Fruit fly (Drosophila melanogaster) whole organism, embryonic: ENCODE data around the gene pcm.
A peak's percentile ranks its signal among the peaks of the same experiment; 100 is the strongest.

Experiments
- ATbp ChIP-seq: fragments of 200-800 bp; sonication (Bioruptor generic); optimal IDR thresholded peaks from 2 replicates; lab custom pipeline; 2017; ENCODE audit warnings: missing biosample characterization, mild to moderate bottlenecking, missing genetic modification characterization, missing genetic modification reagents
- Bdp1 ChIP-seq: fragments of 200-800 bp; sonication (Bioruptor generic); optimal IDR thresholded peaks from 3 replicates; lab custom pipeline; 2016; ENCODE audit warnings: missing biosample characterization, missing genetic modification characterization
- Bgb ChIP-seq: fragments of 200-800 bp; sonication (Bioruptor generic); IDR thresholded peaks from 2 replicates; pipeline ENCODE4 v1.3.6; 2022; ENCODE audit warnings: missing biosample characterization, missing genetic modification characterization; ENCODE audit not compliant: partially characterized antibody
- Bteb2 ChIP-seq: fragments of 200-800 bp; sonication (Bioruptor generic); optimal IDR thresholded peaks from 2 replicates; lab custom pipeline; 2016; ENCODE audit warnings: missing biosample characterization, missing genetic modification characterization
- CG10462 ChIP-seq: fragments of 200-800 bp; sonication (Bioruptor generic); optimal IDR thresholded peaks from 2 replicates; lab custom pipeline; 2016; ENCODE audit warnings: missing biosample characterization, missing genetic modification characterization
- CG11093 ChIP-seq: fragments of 200-800 bp; sonication (Bioruptor generic); IDR thresholded peaks from 3 replicates; pipeline ENCODE4 v1.3.6; 2022; ENCODE audit warnings: missing biosample characterization, missing genetic modification characterization
- CG11247 ChIP-seq: fragments of 200-800 bp; sonication (Bioruptor generic); IDR thresholded peaks from 2 replicates; pipeline ENCODE4 v1.3.6; 2022; ENCODE audit warnings: missing biosample characterization, missing genetic modification characterization
- CG12155 ChIP-seq: fragments of 200-800 bp; sonication (Bioruptor generic); optimal IDR thresholded peaks from 3 replicates; lab custom pipeline; 2016; ENCODE audit warnings: missing biosample characterization, missing genetic modification characterization
- CG13775 ChIP-seq: fragments of 200-800 bp; sonication (Bioruptor generic); optimal IDR thresholded peaks from 3 replicates; lab custom pipeline; 2017; ENCODE audit warnings: missing biosample characterization, mild to moderate bottlenecking, missing genetic modification characterization
- CG17186 ChIP-seq: fragments of 200-800 bp; sonication (Bioruptor generic); optimal IDR thresholded peaks from 3 replicates; lab custom pipeline; 2017; ENCODE audit warnings: missing biosample characterization, missing genetic modification reagents, missing genetic modification characterization
- CG18764 ChIP-seq: fragments of 200-800 bp; sonication (Bioruptor generic); optimal IDR thresholded peaks from 3 replicates; lab custom pipeline; 2016; ENCODE audit warnings: missing biosample characterization, missing genetic modification characterization
- CG2889 ChIP-seq: fragments of 200-800 bp; sonication (Bioruptor generic); IDR thresholded peaks from 3 replicates; pipeline ENCODE4 v1.3.6; 2022; ENCODE audit warnings: missing biosample characterization, missing genetic modification characterization
- CG3065 ChIP-seq: fragments of 200-800 bp; sonication (Bioruptor generic); optimal IDR thresholded peaks from 2 replicates; lab custom pipeline; 2016; ENCODE audit warnings: missing biosample characterization, missing genetic modification characterization
- CG32767 ChIP-seq: fragments of 200-800 bp; sonication (Bioruptor generic); IDR thresholded peaks from 2 replicates; pipeline ENCODE4 v1.3.6; 2022; ENCODE audit warnings: missing biosample characterization, missing genetic modification characterization
- CG33213 ChIP-seq: fragments of 200-800 bp; sonication (Bioruptor generic); optimal IDR thresholded peaks from 3 replicates; lab custom pipeline; 2016; ENCODE audit warnings: missing biosample characterization, missing genetic modification characterization
- CG3407 ChIP-seq: fragments of 200-800 bp; sonication (Bioruptor generic); optimal IDR thresholded peaks from 2 replicates; lab custom pipeline; 2018; ENCODE audit warnings: missing biosample characterization, mild to moderate bottlenecking, missing genetic modification characterization
- CG3995 ChIP-seq: fragments of 200-800 bp; sonication (Bioruptor generic); optimal IDR thresholded peaks from 3 replicates; lab custom pipeline; 2016; ENCODE audit warnings: missing biosample characterization, missing genetic modification characterization
- CG4730 ChIP-seq: fragments of 200-800 bp; sonication (Bioruptor generic); IDR thresholded peaks from 2 replicates; pipeline ENCODE4 v1.3.6; 2022; ENCODE audit warnings: missing biosample characterization, missing genetic modification characterization
- CG7271 ChIP-seq: fragments of 200-800 bp; sonication (Bioruptor generic); optimal IDR thresholded peaks from 2 replicates; lab custom pipeline; 2018; ENCODE audit warnings: missing biosample characterization, mild to moderate bottlenecking, missing genetic modification characterization, moderate library complexity
- CG9797 ChIP-seq: fragments of 200-800 bp; sonication (Bioruptor generic); optimal IDR thresholded peaks from 3 replicates; lab custom pipeline; 2018; ENCODE audit warnings: missing biosample characterization, mild to moderate bottlenecking, missing genetic modification characterization
- Chrac-16 ChIP-seq: fragments of 200-800 bp; sonication (Bioruptor generic); optimal IDR thresholded peaks from 3 replicates; lab custom pipeline; 2016; ENCODE audit warnings: missing biosample characterization, missing genetic modification characterization
- D19A ChIP-seq: fragments of 200-800 bp; optimal IDR thresholded peaks from 3 replicates; lab custom pipeline; 2019; ENCODE audit warnings: missing biosample characterization, mild to moderate bottlenecking, missing genetic modification characterization, moderate library complexity
- HLHmδ ChIP-seq: fragments of 200-800 bp; sonication (Bioruptor generic); optimal IDR thresholded peaks from 2 replicates; lab custom pipeline; 2018; ENCODE audit warnings: missing biosample characterization, mild to moderate bottlenecking, missing genetic modification characterization, moderate library complexity
- Hand ChIP-seq: fragments of 200-800 bp; sonication (Bioruptor generic); optimal IDR thresholded peaks from 2 replicates; lab custom pipeline; 2017; ENCODE audit warnings: mild to moderate bottlenecking, missing biosample characterization, missing genetic modification reagents, missing genetic modification characterization
- Mrtf ChIP-seq: fragments of 200-800 bp; sonication (Bioruptor generic); IDR thresholded peaks from 3 replicates; pipeline ENCODE4 v1.3.6; 2022; ENCODE audit warnings: missing biosample characterization, missing genetic modification characterization
- Myb ChIP-seq: fragments of 200-800 bp; sonication (Bioruptor generic); optimal IDR thresholded peaks from 2 replicates; lab custom pipeline; 2016; ENCODE audit warnings: missing biosample characterization, missing genetic modification characterization
- NFAT ChIP-seq: fragments of 200-800 bp; sonication (Bioruptor generic); IDR thresholded peaks from 2 replicates; pipeline ENCODE4 v1.3.6; 2022; ENCODE audit warnings: missing biosample characterization, missing genetic modification characterization
- Nf-YB ChIP-seq: fragments of 200-800 bp; sonication (Bioruptor generic); optimal IDR thresholded peaks from 3 replicates; lab custom pipeline; 2019; ENCODE audit warnings: missing biosample characterization, mild to moderate bottlenecking, missing genetic modification characterization, moderate library complexity
- Oaz ChIP-seq: fragments of 200-800 bp; sonication (Bioruptor generic); IDR thresholded peaks from 2 replicates; pipeline ENCODE4 v1.3.6; 2022; ENCODE audit warnings: missing biosample characterization, missing genetic modification characterization
- Scr ChIP-seq: fragments of 200-800 bp; sonication (Bioruptor generic); IDR thresholded peaks from 2 replicates; pipeline ENCODE4 v1.3.6; 2022; ENCODE audit warnings: missing biosample characterization, missing genetic modification characterization; ENCODE audit not compliant: partially characterized antibody
- YL-1 ChIP-seq: fragments of 200-800 bp; sonication (Bioruptor generic); optimal IDR thresholded peaks from 3 replicates; lab custom pipeline; 2017; ENCODE audit warnings: missing biosample characterization, mild to moderate bottlenecking, missing genetic modification characterization
- abd-A ChIP-seq: fragments of 200-800 bp; sonication (Bioruptor generic); optimal IDR thresholded peaks from 3 replicates; lab custom pipeline; 2019; ENCODE audit warnings: missing biosample characterization, mild to moderate bottlenecking, missing genetic modification characterization, moderate library complexity
- al ChIP-seq: fragments of 200-800 bp; sonication (Bioruptor generic); IDR thresholded peaks from 2 replicates; pipeline ENCODE4 v1.3.6; 2022; ENCODE audit warnings: missing biosample characterization, missing genetic modification characterization
- bcd ChIP-seq: fragments of 200-800 bp; sonication (Bioruptor generic); optimal IDR thresholded peaks from 2 replicates; lab custom pipeline; 2017; ENCODE audit warnings: missing biosample characterization, mild to moderate bottlenecking, missing genetic modification characterization
- bigmax ChIP-seq: fragments of 200-800 bp; sonication (Bioruptor generic); optimal IDR thresholded peaks from 2 replicates; lab custom pipeline; 2018; ENCODE audit warnings: missing biosample characterization, mild to moderate bottlenecking, missing genetic modification characterization
- caup ChIP-seq: fragments of 200-800 bp; sonication (Bioruptor generic); optimal IDR thresholded peaks from 3 replicates; lab custom pipeline; 2017; ENCODE audit warnings: missing biosample characterization, mild to moderate bottlenecking, missing genetic modification characterization, moderate library complexity; ENCODE audit not compliant: severe bottlenecking
- cwo ChIP-seq: fragments of 200-800 bp; sonication (Bioruptor generic); optimal IDR thresholded peaks from 3 replicates; lab custom pipeline; 2017; ENCODE audit warnings: missing biosample characterization, missing genetic modification characterization, mild to moderate bottlenecking, moderate library complexity, missing genetic modification reagents
- dmrt99B ChIP-seq: fragments of 200-800 bp; sonication (Bioruptor generic); optimal IDR thresholded peaks from 2 replicates; lab custom pipeline; 2018; ENCODE audit warnings: missing biosample characterization, mild to moderate bottlenecking, missing genetic modification characterization, moderate library complexity
- eve ChIP-seq, 2 experiments: fragments of >200 bp; optimal IDR thresholded peaks; 2 replicates each; lab custom pipeline; 2017; ENCODE audit warnings: missing biosample characterization in 2 of 2, missing genetic modification characterization in 2 of 2
- exex ChIP-seq: fragments of 200-800 bp; sonication (Bioruptor generic); optimal IDR thresholded peaks from 4 replicates; lab custom pipeline; 2018; ENCODE audit warnings: missing biosample characterization, mild to moderate bottlenecking, missing genetic modification characterization, moderate library complexity
- gt ChIP-seq: fragments of 200-800 bp; sonication (Bioruptor generic); IDR thresholded peaks from 2 replicates; pipeline ENCODE4 v1.3.6; 2022; ENCODE audit warnings: missing biosample characterization, missing genetic modification characterization
- hbn ChIP-seq: fragments of 200-800 bp; sonication (Bioruptor generic); IDR thresholded peaks from 2 replicates; pipeline ENCODE4 v1.3.6; 2022; ENCODE audit warnings: missing biosample characterization, missing genetic modification characterization; ENCODE audit not compliant: partially characterized antibody
- mld ChIP-seq: fragments of 200-800 bp; sonication (Bioruptor generic); IDR thresholded peaks from 3 replicates; pipeline ENCODE4 v1.3.6; 2022; ENCODE audit warnings: missing biosample characterization, missing genetic modification characterization; ENCODE audit not compliant: partially characterized antibody
- nau ChIP-seq: fragments of 200-800 bp; sonication (Bioruptor generic); optimal IDR thresholded peaks from 3 replicates; lab custom pipeline; 2017; ENCODE audit warnings: missing biosample characterization, mild to moderate bottlenecking, missing genetic modification characterization, missing genetic modification reagents
- peb ChIP-seq: fragments of 200-800 bp; sonication (Bioruptor generic); IDR thresholded peaks from 2 replicates; pipeline ENCODE4 v1.3.6; 2022; ENCODE audit warnings: missing biosample characterization, missing genetic modification characterization
- ranshi ChIP-seq: fragments of 200-800 bp; sonication (Bioruptor generic); IDR thresholded peaks from 2 replicates; pipeline ENCODE4 v1.3.6; 2022; ENCODE audit warnings: missing biosample characterization, missing genetic modification characterization
- seq ChIP-seq: fragments of 200-800 bp; sonication (Bioruptor generic); IDR thresholded peaks from 2 replicates; pipeline ENCODE4 v1.3.6; 2022; ENCODE audit warnings: missing biosample characterization, missing genetic modification characterization
- so ChIP-seq: fragments of 200-800 bp; sonication (Bioruptor generic); IDR thresholded peaks from 3 replicates; pipeline ENCODE4 v1.3.6; 2022; ENCODE audit warnings: missing biosample characterization, missing genetic modification characterization
- tx ChIP-seq: fragments of 200-800 bp; sonication (Bioruptor generic); optimal IDR thresholded peaks from 2 replicates; lab custom pipeline; 2016; ENCODE audit warnings: missing biosample characterization, missing genetic modification characterization
- unc-4 ChIP-seq: fragments of 200-800 bp; sonication (Bioruptor generic); IDR thresholded peaks from 2 replicates; pipeline ENCODE4 v1.3.6; 2022; ENCODE audit warnings: missing biosample characterization, missing genetic modification characterization; ENCODE audit not compliant: partially characterized antibody
- z ChIP-seq: fragments of 200-800 bp; sonication (Bioruptor generic); IDR thresholded peaks from 3 replicates; pipeline ENCODE4 v1.3.6; 2022; ENCODE audit warnings: missing biosample characterization, missing genetic modification characterization

The pcm gene

DNA sequence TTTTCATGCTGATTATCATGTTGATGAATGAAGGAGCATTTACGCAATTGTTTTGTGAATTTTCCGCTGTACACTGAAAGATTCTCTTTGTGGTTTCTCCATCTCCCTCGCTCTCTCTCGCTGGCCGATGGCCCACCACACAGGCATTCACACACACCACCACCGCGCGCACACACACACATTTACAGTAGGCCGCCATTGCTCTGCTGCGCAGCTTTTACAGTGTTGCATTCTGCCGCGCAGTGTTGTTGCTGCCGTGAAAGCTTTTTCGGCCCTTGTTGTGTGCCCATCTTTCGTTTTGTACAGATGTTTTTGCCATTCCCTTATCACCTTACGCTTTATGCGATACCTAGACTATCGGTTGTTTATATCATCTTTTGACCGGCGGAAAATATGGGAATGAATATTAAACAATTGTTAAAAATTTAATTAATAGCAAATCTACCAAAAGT, 5.0 kb upstream of the pcm start (continued):
- TF ChIP-seq Bdp1 (GFP tag; lab: Kevin White, UChicago), result no peak
- TF ChIP-seq eve (GFP tag; optimal IDR thresholded peaks at IDR 0.05; lab: Kevin White, UChicago), result no peak
- TF ChIP-seq al (GFP tag; lab: Robert Waterston, UW), result no peak
- TF ChIP-seq CG3065 (GFP tag; lab: Kevin White, UChicago), result no peak
- TF ChIP-seq CG11093, result no peak
- TF ChIP-seq mld (GFP tag; lab: Robert Waterston, UW), result peak; percentile 50; the same call in 2 of the 3 replicates
- TF ChIP-seq bigmax (GFP tag; lab: Kevin White, UChicago), result no peak
- TF ChIP-seq D19A (tag; lab: Kevin White, UChicago), result peak; percentile 62
- TF ChIP-seq Oaz, result no peak
- no peak for TF ChIP-seq caup
- TF ChIP-seq dmrt99B (tag; lab: Kevin White, UChicago), result no peak
- no peak for TF ChIP-seq CG3407 (GFP tag; lab: Kevin White, UChicago)
- TF ChIP-seq YL-1 (GFP tag; lab: Kevin White, UChicago), result peak; percentile 33
- no peak for TF ChIP-seq CG3995 (GFP tag; lab: Kevin White, UChicago)
- TF ChIP-seq bcd (GFP tag; lab: Kevin White, UChicago), result no peak
- TF ChIP-seq nau (GFP tag; lab: Kevin White, UChicago), result no peak
- no peak for TF ChIP-seq Mrtf (GFP tag; lab: Robert Waterston, UW)
- TF ChIP-seq ATbp (GFP tag; lab: Kevin White, UChicago), result no peak
- no peak for TF ChIP-seq CG11247 (GFP tag; lab: Robert Waterston, UW)
- TF ChIP-seq CG7271 (tag; lab: Kevin White, UChicago), result no peak
- no peak for TF ChIP-seq Myb (GFP tag; lab: Kevin White, UChicago)
- no peak for TF ChIP-seq Chrac-16 (GFP tag; lab: Kevin White, UChicago)
- no peak for TF ChIP-seq Hand
- no peak; the same call in 1 of the 2 replicates for TF ChIP-seq seq
- TF ChIP-seq CG9797 (GFP tag; lab: Kevin White, UChicago), result peak; percentile 28
- peak; percentile 80 for TF ChIP-seq unc-4
- no peak for TF ChIP-seq tx (GFP tag; lab: Kevin White, UChicago)
- no peak for TF ChIP-seq CG4730 (GFP tag; lab: Robert Waterston, UW)
- no peak for TF ChIP-seq so
- TF ChIP-seq CG12155, result no peak
- no peak for TF ChIP-seq cwo (GFP tag; lab: Kevin White, UChicago)
- TF ChIP-seq hbn (GFP tag; lab: Robert Waterston, UW), result peak; percentile 82
- TF ChIP-seq Scr (GFP tag; lab: Robert Waterston, UW), result peak; percentile 71
- TF ChIP-seq Bgb (GFP tag; lab: Robert Waterston, UW), result peak; percentile 78
- no peak for TF ChIP-seq z (GFP tag; lab: Robert Waterston, UW)
- peak; percentile 21 for TF ChIP-seq exex
- no peak for TF ChIP-seq ranshi (GFP tag; lab: Robert Waterston, UW)
- TF ChIP-seq CG13775, result no peak
- TF ChIP-seq CG2889 (GFP tag; lab: Robert Waterston, UW), result no peak
- no peak for TF ChIP-seq CG10462 (GFP tag; lab: Kevin White, UChicago)
- TF ChIP-seq CG18764 (GFP tag; lab: Kevin White, UChicago), result no peak
- no peak for TF ChIP-seq gt (GFP tag; lab: Robert Waterston, UW)
- TF ChIP-seq CG33213, result peak; percentile 27
- peak; percentile 23 for TF ChIP-seq abd-A (tag; lab: Kevin White, UChicago)
- peak; percentile 61 for TF ChIP-seq HLHmδ (GFP tag; lab: Kevin White, UChicago)
- TF ChIP-seq NFAT (GFP tag; lab: Robert Waterston, UW), result peak; percentile 56
- peak; percentile 27; the same call in 1 of the 2 replicates for TF ChIP-seq CG32767 (GFP tag; lab: Robert Waterston, UW)
- TF ChIP-seq peb (GFP tag; lab: Robert Waterston, UW), result no peak
- no peak for TF ChIP-seq Nf-YB
- TF ChIP-seq CG17186, result peak; percentile 33
- no peak for TF ChIP-seq Bteb2 (GFP tag; lab: Kevin White, UChicago)
